Worm (Caenorhabditis elegans): ENCODE measurements around the gene ZC513.2.

ZC513.2 gene

ce11 chrV:8050059-8050677 is 4.1 kb upstream of the ZC513.2 start:
- TF ChIP-seq flt-1 (GFP tag; IDR thresholded peaks at IDR 0.05) = no peak
- TF ChIP-seq klf-2 (GFP tag; conservative IDR thresholded peaks at IDR 0.05) = no peak
- no peak for TF ChIP-seq tab-1 (GFP tag; IDR thresholded peaks at IDR 0.05)
- no peak for TF ChIP-seq T22C8.4 (GFP tag; IDR thresholded peaks at IDR 0.05)
- no peak for TF ChIP-seq ztf-23 (GFP tag; IDR thresholded peaks at IDR 0.05)
- no peak for TF ChIP-seq ref-1 (GFP tag; conservative IDR thresholded peaks at IDR 0.05)
- TF ChIP-seq ztf-29 (GFP tag; IDR thresholded peaks at IDR 0.05) = no peak
- TF ChIP-seq med-1 (GFP tag; optimal IDR thresholded peaks at IDR 0.05; ENCODE audit: insufficient read depth) = no peak
- no peak for TF ChIP-seq cog-1 (tag; optimal IDR thresholded peaks at IDR 0.05)

- TF ChIP-seq med-1 (GFP tag; optimal IDR thresholded peaks at IDR 0.05; ENCODE audit: insufficient read depth) (no peak), flt-1 (GFP tag; IDR thresholded peaks at IDR 0.05) (no peak), ztf-23 (GFP tag; IDR thresholded peaks at IDR 0.05) (no peak), tab-1 (GFP tag; IDR thresholded peaks at IDR 0.05) (no peak), cog-1 (tag; optimal IDR thresholded peaks at IDR 0.05) (no peak), klf-2 (GFP tag; conservative IDR thresholded peaks at IDR 0.05) (no peak), ref-1 (GFP tag; conservative IDR thresholded peaks at IDR 0.05) (no peak), ztf-29 (GFP tag; IDR thresholded peaks at IDR 0.05) (no peak), T22C8.4 (GFP tag; IDR thresholded peaks at IDR 0.05) (no peak)
Measured at ce11 chrV:8050811-8051210, 3.4 kb upstream of the ZC513.2 start, which contains the start of gene col-43. TSS of gene col-43 (minus strand) at chrV:8050911.

ce11 chrV:8051851-8052250 is 2.4 kb upstream of the ZC513.2 start, which contains the start of gene sth-1:
TSS of gene sth-1 (plus strand) at chrV:8052151.
- TF ChIP-seq med-1 (GFP tag; optimal IDR thresholded peaks at IDR 0.05; ENCODE audit: insufficient read depth) = no peak
- TF ChIP-seq ref-1 (GFP tag; conservative IDR thresholded peaks at IDR 0.05) = no peak
- TF ChIP-seq ztf-23 (GFP tag; IDR thresholded peaks at IDR 0.05) = no peak
- TF ChIP-seq T22C8.4 (GFP tag; IDR thresholded peaks at IDR 0.05) = no peak
- no peak for TF ChIP-seq flt-1 (GFP tag; IDR thresholded peaks at IDR 0.05)
- TF ChIP-seq cog-1 (tag; optimal IDR thresholded peaks at IDR 0.05) = no peak
- TF ChIP-seq tab-1 (GFP tag; IDR thresholded peaks at IDR 0.05) = no peak
- no peak for TF ChIP-seq ztf-29 (GFP tag; IDR thresholded peaks at IDR 0.05)
- TF ChIP-seq klf-2 (GFP tag; conservative IDR thresholded peaks at IDR 0.05) = no peak

- TF ChIP-seq cog-1 (tag; optimal IDR thresholded peaks at IDR 0.05) (no peak), ztf-29 (GFP tag; IDR thresholded peaks at IDR 0.05) (no peak), tab-1 (GFP tag; IDR thresholded peaks at IDR 0.05) (no peak), med-1 (GFP tag; optimal IDR thresholded peaks at IDR 0.05; ENCODE audit: insufficient read depth) (no peak), ztf-23 (GFP tag; IDR thresholded peaks at IDR 0.05) (no peak), ref-1 (GFP tag; conservative IDR thresholded peaks at IDR 0.05) (no peak), T22C8.4 (GFP tag; IDR thresholded peaks at IDR 0.05) (no peak), flt-1 (GFP tag; IDR thresholded peaks at IDR 0.05) (no peak), klf-2 (GFP tag; conservative IDR thresholded peaks at IDR 0.05) (no peak)
Measured at ce11 chrV:8055170-8055569, 940 bp downstream of the ZC513.2 start.

DNA sequence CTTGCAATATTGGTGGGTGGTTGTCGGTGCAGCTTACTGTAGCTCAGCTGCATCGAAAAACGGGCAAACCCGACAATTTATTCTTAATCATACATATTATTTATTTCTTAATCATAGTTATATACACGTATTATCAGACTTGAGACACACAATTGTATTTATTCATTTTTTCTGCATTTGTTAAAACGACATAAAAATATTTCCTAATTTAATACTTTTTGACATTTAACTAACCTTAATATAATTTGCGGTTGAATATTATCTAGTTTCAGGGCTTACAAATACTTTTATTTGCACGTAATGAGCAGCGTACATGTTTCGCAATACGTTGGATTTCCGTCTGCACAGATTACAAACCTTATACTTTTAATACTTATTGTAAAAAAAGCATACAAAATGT is 4.1 kb downstream of the ZC513.2 start, which contains the start of gene str-138:
Gene str-138, plus strand, starts transcription at position 301 of the 400 bp plus-strand sequence.
- TF ChIP-seq tab-1 (GFP tag; IDR thresholded peaks at IDR 0.05) (no peak), T22C8.4 (GFP tag; IDR thresholded peaks at IDR 0.05) (no peak), ztf-23 (GFP tag; IDR thresholded peaks at IDR 0.05) (no peak), flt-1 (GFP tag; IDR thresholded peaks at IDR 0.05) (no peak), klf-2 (GFP tag; conservative IDR thresholded peaks at IDR 0.05) (no peak), ref-1 (GFP tag; conservative IDR thresholded peaks at IDR 0.05) (no peak), med-1 (GFP tag; optimal IDR thresholded peaks at IDR 0.05; ENCODE audit: insufficient read depth) (no peak), ztf-29 (GFP tag; IDR thresholded peaks at IDR 0.05) (no peak), cog-1 (tag; optimal IDR thresholded peaks at IDR 0.05) (no peak)

- TF ChIP-seq ztf-29 (GFP tag; IDR thresholded peaks at IDR 0.05) = no peak
- no peak for TF ChIP-seq flt-1 (GFP tag; IDR thresholded peaks at IDR 0.05)
- no peak for TF ChIP-seq med-1 (GFP tag; optimal IDR thresholded peaks at IDR 0.05; ENCODE audit: insufficient read depth)
- TF ChIP-seq T22C8.4 (GFP tag; IDR thresholded peaks at IDR 0.05) = no peak
- no peak for TF ChIP-seq cog-1 (tag; optimal IDR thresholded peaks at IDR 0.05)
- no peak for TF ChIP-seq klf-2 (GFP tag; conservative IDR thresholded peaks at IDR 0.05)
- no peak for TF ChIP-seq tab-1 (GFP tag; IDR thresholded peaks at IDR 0.05)
Measured at ce11 chrV:8062074-8062473, 7.8 kb downstream of the ZC513.2 start, which contains the start of gene str-139. TSS of gene str-139 (minus strand) at chrV:8062174.

- TF ChIP-seq cog-1 (tag; optimal IDR thresholded peaks at IDR 0.05) (no peak), T22C8.4 (GFP tag; IDR thresholded peaks at IDR 0.05) (no peak), tab-1 (GFP tag; IDR thresholded peaks at IDR 0.05) (no peak), ztf-29 (GFP tag; IDR thresholded peaks at IDR 0.05) (no peak), ref-1 (GFP tag; conservative IDR thresholded peaks at IDR 0.05) (no peak), flt-1 (GFP tag; IDR thresholded peaks at IDR 0.05) (no peak), ztf-23 (GFP tag; IDR thresholded peaks at IDR 0.05) (no peak), klf-2 (GFP tag; conservative IDR thresholded peaks at IDR 0.05) (no peak), med-1 (GFP tag; optimal IDR thresholded peaks at IDR 0.05; ENCODE audit: insufficient read depth) (no peak)
Measured at ce11 chrV:8067800-8068199, 13.6 kb downstream of the ZC513.2 start, which contains the start of gene str-140. TSS of gene str-140 (minus strand) at chrV:8067900.

DNA sequence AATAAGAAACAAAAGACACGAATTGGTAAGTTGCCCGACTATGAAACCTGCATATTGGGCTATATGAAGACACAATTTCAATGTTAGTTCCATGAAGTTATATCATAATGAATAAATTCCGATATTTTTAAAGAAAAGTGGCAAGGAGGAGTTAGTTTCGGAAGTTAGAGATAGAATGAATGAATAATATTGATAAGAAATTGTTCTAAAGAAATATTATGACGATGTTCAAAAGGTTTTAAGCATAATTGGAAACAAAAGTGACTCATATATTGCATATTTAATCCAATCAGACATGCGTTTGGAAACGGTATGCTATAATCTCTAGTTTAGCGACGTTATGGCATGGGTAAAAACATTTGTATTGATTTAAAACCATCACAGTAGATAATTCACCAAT is 15.4 kb downstream of the ZC513.2 start, which contains the start of gene str-143:
Gene str-143, minus strand, starts transcription at position 101 of the 400 bp plus-strand sequence.
- no peak for TF ChIP-seq klf-2 (GFP tag; conservative IDR thresholded peaks at IDR 0.05)
- no peak for TF ChIP-seq cog-1 (tag; optimal IDR thresholded peaks at IDR 0.05)

DNA sequence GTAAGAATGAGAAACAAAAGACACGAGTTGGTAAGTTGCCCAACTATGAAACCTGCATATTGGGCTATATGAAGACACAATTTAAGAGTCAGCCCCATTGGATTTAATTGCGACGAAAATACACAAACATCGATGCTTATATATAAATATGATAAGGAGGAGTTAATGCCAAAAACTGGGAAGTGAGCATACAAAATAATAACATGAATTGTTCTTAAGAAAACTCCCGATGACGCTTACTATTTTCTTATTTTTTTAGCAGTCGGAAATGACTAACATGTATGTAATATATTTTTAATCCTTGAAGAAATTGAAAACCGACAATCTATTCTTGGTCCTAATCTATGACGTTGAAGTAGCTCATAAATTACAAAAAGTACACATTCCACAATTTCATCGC is 17.8 kb downstream of the ZC513.2 start, which contains the start of gene str-144:
Gene str-144, minus strand, starts transcription at position 101 of the 400 bp plus-strand sequence.
- no peak for TF ChIP-seq ref-1 (GFP tag; conservative IDR thresholded peaks at IDR 0.05)
- TF ChIP-seq tab-1 (GFP tag; IDR thresholded peaks at IDR 0.05) = no peak
- no peak for TF ChIP-seq flt-1 (GFP tag; IDR thresholded peaks at IDR 0.05)
- no peak for TF ChIP-seq cog-1 (tag; optimal IDR thresholded peaks at IDR 0.05)
- TF ChIP-seq ztf-29 (GFP tag; IDR thresholded peaks at IDR 0.05) = no peak
- no peak for TF ChIP-seq ztf-23 (GFP tag; IDR thresholded peaks at IDR 0.05)
- TF ChIP-seq med-1 (GFP tag; optimal IDR thresholded peaks at IDR 0.05; ENCODE audit: insufficient read depth) = no peak
- no peak for TF ChIP-seq klf-2 (GFP tag; conservative IDR thresholded peaks at IDR 0.05)
- TF ChIP-seq T22C8.4 (GFP tag; IDR thresholded peaks at IDR 0.05) = no peak
